Worm (Caenorhabditis elegans) whole organism, L4/young adult: ENCODE measurements around the gene T04B2.3.
"Not testable (repeated sequence)": the region's sequence is repeated elsewhere in the genome, so short reads cannot be mapped to it uniquely, and the experiment has no call there.

Experiments used
- W03F9.2 ChIP-seq: fragments of 150-350 bp; optimal IDR thresholded peaks from 2 replicates; lab custom pipeline; 2014; ENCODE audit warnings: missing biosample characterization, missing genetic modification characterization
- dao-5 ChIP-seq: sonication (generic microtip); optimal IDR thresholded peaks from 2 replicates; lab custom pipeline; 2016; ENCODE audit warnings: missing genotype, missing genetic modification characterization, moderate library complexity, missing compliant biosample characterization
- him-1 ChIP-seq: sonication (generic microtip); optimal IDR thresholded peaks from 2 replicates; lab custom pipeline; 2016; ENCODE audit warnings: missing genotype, missing genetic modification reagents, missing genetic modification characterization, missing compliant biosample characterization

Gene T04B2.3

DNA sequence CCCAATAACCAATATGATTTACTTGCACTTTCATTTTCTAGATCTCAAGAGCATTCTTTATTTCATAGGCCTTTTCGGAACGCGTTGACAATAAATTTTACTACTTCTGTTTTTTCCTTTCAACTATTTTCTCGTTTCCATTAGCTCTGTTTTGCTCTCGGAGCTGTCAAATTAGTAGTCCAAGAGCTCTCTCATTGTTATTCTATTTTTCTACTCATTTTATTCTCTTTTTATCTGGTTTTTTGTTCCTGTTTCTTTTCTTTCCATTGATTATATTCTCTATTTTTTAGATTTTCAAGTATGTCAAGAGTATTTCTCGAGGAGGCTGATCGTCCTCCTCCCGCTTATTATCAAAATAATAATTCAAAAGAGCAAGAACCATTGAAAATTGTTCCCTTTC, at the start of gene T04B2.3:
TSS of gene T04B2.3 (plus strand) at position 301 of the 400 bp plus-strand sequence.
- TF ChIP-seq dao-5 (no peak), W03F9.2 (tag; lab: Kevin White, UChicago) (no peak), him-1 (no peak)

DNA sequence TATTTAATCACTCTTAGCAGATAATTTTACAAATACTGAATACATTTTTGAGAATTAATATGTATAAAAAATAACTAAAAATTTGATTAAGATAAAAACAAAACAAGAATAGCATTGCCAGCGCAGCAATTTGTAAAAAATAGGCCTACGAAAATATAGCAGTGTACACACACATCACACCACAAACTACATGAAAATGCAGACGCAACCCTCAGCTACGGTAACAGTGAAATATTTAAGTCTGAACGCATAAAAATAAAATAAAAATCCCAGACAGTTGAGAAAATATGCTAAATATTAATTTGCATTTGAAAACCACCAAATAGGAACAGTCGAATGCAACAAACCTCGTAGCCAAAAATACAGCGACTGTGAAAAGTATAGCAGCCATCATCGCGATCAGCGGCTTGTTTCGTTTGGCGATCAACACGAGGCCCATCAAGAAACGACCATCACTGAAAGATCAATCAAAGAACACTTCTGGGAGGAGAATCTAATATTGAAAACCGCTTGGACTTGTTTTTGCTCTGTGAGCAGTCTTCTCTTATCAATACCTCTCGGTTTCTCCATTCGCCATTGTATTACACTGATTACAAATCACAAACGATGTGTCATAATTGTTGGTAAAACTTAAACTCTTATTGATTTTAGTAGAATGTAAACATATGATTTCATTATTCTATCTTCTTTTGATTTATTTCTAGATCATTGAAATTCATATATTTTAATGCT, 48.6 kb upstream of the T04B2.3 start, which contains the start of gene pyp-1:
TSS of gene pyp-1 (minus strand) at position 439 of the 732 bp plus-strand sequence.
- no peak for TF ChIP-seq him-1
- no peak for TF ChIP-seq W03F9.2 (tag; lab: Kevin White, UChicago)
- no peak for TF ChIP-seq dao-5

DNA sequence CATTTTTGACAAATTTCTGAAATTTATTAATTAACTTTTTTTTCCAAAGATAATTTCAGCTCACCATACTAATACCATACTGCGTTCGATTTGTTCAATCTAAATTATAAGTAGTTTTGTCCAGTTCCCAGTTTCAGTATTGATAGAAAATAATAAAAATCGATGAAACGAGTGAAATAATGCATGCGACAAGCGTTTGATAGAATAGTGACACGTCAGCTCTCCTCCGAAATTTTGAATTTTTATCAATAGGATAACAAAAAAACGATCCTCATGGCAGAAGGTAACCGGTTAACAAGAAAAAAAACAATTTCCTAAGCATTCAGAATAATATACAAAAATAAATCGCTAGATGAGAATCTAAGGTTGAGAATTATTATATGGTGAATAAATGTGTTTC, 45.5 kb upstream of the T04B2.3 start, which contains the start of gene C47E12.3:
TSS of gene C47E12.3 (minus strand) at position 101 of the 400 bp plus-strand sequence.
- TF ChIP-seq him-1 (no peak), W03F9.2 (tag; lab: Kevin White, UChicago) (no peak), dao-5 (no peak)

DNA sequence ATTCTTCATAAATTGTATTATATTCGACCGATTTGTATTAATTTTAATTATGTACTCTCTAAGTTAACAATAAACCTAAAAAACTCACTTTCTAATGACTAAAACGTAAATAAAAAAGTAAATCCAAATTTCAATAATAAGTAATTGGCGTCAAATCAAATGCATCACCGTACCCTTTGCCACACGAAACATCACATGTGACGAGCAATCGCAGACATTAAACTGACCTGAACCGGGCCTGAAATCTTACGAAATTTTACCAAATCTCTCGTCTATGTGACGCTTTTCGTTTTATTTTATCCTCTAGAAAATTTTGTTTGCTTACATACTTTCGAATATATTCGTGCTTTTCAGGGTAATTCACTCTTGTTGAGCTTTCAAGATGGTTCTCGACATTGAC, 43.8 kb upstream of the T04B2.3 start, which contains the start of the genes C47E12.2 and sars-1:
TSS of gene C47E12.2 (minus strand) at position 131 of the 400 bp plus-strand sequence.
TSS of gene sars-1 (plus strand) at position 355 of the 400 bp plus-strand sequence.
- TF ChIP-seq him-1 (no peak), dao-5 (no peak), W03F9.2 (tag; lab: Kevin White, UChicago) (no peak)

DNA sequence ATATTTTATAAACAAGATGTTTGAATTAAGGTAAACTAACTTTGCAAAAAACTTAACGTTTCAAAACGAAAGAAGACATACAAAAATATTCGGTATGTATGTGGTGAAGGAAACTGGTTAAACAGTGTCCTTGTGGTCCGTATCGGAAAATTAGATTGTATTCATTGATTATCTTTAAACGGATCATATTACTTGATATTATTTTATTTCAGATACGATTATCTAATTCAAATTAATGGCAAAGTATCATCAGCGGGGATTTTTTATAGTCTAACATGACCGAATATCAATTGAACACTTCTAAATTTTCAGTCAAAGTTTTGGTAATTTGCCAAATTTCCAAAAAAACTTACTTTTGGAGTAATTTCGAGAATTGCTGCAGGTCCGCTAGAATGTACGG, 40.4 kb upstream of the T04B2.3 start, which contains the start of gene C47E12.13:
TSS of gene C47E12.13 (minus strand) at position 101 of the 400 bp plus-strand sequence.
- TF ChIP-seq dao-5 (no peak), W03F9.2 (tag; lab: Kevin White, UChicago) (no peak), him-1 (no peak)

DNA sequence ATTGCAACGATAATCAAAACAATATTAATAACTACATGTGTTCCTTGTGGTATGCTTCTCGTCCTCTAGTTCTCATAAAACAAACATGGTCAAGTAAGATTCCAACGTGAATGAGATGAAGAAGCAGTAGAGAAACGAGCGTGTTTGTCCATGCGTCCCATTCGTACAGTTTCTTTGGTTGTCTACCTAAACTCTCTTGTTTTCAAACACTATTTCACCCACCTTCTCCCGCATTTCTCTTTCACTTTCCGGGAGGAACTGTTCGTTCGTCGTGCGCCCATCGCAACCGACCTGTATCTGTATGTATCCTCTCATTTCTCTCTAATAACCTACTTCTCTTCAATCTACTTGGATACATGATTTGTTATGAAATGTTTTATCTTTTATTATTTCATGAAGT, 39.5 kb upstream of the T04B2.3 start:
- TF ChIP-seq him-1, result no peak
- TF ChIP-seq dao-5, result no peak
- TF ChIP-seq W03F9.2 (tag; lab: Kevin White, UChicago), result no peak

DNA sequence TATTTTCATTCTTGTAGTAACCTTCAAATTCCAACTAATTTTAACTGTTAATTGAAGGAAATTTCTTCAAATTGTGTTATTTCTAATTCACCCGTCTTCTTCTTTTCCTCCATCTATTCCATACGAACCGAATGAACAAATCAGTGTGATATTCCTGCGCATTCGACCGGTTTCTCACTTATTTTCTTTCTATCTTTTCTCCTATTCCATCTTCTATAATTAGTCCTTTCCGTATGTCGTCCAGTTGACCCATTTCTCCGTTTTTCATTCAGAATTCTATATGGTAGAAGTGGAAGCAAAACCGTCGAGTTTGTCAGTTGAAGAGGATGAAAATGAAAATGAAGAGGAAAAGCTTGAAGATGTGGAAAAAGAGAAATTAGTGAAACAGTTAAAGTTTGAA, 37.7 kb upstream of the T04B2.3 start, which contains the start of gene magu-4:
TSS of gene magu-4 (plus strand) at position 218 of the 400 bp plus-strand sequence.
- TF ChIP-seq dao-5 (no peak), W03F9.2 (tag; lab: Kevin White, UChicago) (no peak), him-1 (no peak)

DNA sequence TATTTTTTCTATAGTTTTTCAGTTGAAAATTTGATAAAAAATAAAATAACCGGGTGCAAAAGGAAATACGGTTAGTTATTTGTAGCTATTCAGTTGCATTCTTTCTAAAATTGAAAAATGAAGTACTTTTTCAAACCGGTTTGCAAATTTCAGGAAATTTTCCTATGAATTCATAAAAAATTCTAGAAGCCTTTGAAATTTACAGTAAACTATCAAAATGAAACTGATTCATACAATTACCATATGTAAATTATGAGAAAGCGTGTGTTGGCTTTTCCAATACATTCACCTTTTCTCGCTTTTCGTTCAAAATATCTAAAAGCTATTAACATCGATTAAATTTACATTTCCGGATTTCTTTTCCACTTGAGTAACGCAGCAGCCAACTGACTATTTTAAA, 30.2 kb upstream of the T04B2.3 start, which contains the start of gene ent-7:
TSS of gene ent-7 (plus strand) at position 301 of the 400 bp plus-strand sequence.
- TF ChIP-seq him-1 (no peak), W03F9.2 (tag; lab: Kevin White, UChicago) (no peak), dao-5 (no peak)

DNA sequence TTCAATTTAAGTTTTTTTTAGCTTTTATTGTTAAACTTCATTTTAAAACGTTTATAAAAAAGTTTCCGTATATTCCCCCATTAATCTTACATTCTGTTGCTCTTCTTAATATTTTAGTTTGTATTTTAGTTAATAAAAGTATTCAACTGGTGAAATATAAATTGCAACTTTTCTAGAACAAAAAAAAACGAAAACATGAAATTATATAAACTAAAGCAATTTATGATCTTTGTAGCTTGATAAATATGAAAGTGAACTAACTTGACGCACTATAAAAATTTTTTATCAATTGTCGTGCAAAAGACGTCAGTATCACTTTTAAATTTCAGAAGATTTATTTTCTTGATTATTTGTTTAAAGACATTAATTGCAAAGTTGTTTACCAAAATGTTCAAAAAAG, 29.6 kb upstream of the T04B2.3 start, which contains the start of gene F44D12.2:
TSS of gene F44D12.2 (minus strand) at position 101 of the 400 bp plus-strand sequence.
- no peak for TF ChIP-seq W03F9.2 (tag; lab: Kevin White, UChicago)
- TF ChIP-seq him-1, result no peak
- no peak for TF ChIP-seq dao-5

DNA sequence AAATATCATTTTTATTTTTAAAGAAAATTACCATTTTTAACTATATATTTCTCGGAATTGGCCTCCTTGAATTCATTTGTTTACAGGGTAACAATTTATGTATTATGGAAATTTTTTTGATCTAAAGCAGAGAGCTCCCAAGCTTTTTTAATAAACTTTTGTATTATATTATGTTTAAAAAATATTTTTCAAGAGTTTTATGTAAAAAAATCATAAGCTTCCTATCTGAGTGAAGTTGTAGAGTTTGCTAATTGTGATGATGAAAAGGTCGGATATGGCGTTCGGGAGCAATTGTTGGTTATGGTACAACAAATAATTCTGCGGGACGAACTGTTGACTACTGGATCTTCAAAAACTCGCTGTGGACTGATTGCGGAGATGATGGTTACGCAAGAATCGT, 25.9 kb upstream of the T04B2.3 start, which contains the start of gene F44D12.19:
TSS of gene F44D12.19 (plus strand) at position 301 of the 400 bp plus-strand sequence.
- TF ChIP-seq dao-5, result no peak
- no peak for TF ChIP-seq W03F9.2 (tag; lab: Kevin White, UChicago)
- no peak for TF ChIP-seq him-1

DNA sequence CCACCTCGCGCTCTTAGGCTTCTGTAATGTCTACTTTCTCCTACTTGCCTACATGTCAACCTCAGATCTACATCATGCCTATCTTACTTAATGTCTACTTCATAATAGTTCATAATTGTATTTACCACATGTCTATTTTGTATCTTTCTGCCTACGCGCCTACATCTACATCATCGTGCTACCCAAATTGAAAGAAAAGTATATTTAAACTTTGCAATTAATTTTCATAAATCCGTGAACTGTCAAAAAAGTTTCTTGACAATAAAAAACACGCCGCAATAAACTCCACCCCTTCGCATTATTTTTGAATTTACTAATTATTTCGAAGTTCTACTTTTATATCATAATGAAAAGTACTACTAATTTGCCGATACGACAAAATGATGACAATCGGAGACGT, 24.2 kb upstream of the T04B2.3 start, which contains the start of gene F44D12.8:
TSS of gene F44D12.8 (plus strand) at position 301 of the 400 bp plus-strand sequence.
- TF ChIP-seq W03F9.2 (tag; lab: Kevin White, UChicago) (no peak), him-1 (no peak), dao-5 (no peak)

DNA sequence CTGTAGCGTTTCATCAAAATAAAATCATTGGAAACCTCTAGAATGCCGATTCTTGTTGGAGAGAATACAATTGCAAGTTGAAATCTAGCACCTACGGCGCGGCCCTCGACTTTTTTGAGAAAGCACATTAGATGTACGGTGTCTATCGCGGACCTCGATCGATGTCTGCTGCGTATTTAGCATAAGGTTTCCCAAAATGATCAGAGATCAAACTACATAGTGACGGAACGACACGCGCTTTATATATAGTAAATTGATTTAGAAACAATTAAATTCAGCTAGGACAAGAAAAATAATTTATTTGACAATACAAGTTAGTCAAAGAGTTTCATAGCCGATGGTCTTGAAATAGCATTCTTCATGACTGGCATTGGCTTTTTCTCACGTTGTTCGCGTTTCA, 21.1 kb upstream of the T04B2.3 start:
- TF ChIP-seq dao-5 (no peak), W03F9.2 (tag; lab: Kevin White, UChicago) (no peak), him-1 (no peak)

DNA sequence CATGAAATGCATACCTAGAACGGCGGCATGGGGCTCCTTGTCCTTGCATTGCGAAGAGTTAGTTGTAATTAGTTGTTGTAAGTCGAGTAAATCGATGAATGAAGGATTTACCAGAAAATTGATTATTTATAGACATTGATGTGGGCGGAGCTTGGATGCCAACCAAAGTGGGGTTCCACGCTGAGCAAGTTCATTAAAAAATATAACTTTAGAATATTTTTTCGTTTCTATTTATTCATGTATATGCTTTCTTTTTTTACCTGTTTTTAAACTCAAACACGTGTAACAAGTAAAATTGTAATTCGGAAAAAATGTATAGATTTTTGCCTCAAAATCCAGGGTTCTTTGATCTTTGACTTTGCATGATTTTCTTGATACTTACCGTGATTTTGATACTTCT, 19.6 kb upstream of the T04B2.3 start, which contains the start of gene gipc-2:
TSS of gene gipc-2 (minus strand) at position 101 of the 400 bp plus-strand sequence.
- TF ChIP-seq dao-5, result no peak
- TF ChIP-seq him-1, result no peak
- TF ChIP-seq W03F9.2 (tag; lab: Kevin White, UChicago), result no peak

DNA sequence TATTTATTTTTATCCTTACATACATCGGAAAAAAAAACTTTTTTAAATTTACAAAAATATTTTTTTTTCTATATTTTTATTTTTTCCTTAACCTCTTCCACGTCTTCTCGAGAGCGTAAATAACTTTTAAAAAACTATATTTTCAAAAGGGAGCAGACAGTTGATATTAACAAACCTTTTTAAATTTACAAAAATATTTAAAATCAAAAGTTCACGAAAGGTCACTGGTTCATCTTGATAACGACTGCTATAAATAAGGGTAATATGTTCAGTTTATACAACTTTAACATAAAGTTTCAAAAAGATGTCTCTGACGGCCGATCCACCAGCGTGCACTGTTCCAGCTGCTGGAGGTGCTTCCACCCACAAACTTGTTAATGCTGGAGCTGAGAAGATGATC, 18.4 kb upstream of the T04B2.3 start, which contains the start of the genes F44D12.16 and msd-2:
TSS of gene F44D12.16 (plus strand) at position 301 of the 400 bp plus-strand sequence.
TSS of gene msd-2 (plus strand) at position 305 of the 400 bp plus-strand sequence.
- TF ChIP-seq him-1; W03F9.2 (tag; lab: Kevin White, UChicago); dao-5: not testable (repeated sequence)
